Fruit fly (Drosophila melanogaster): Measurements from ENCODE around the gene CG6836.

CG6836 gene

dm6 chr3L:18968193-18968969 lies 18.0 kb downstream of the CG6836 start (continued):
- no peak for TF ChIP-seq wek (GFP tag; optimal IDR thresholded peaks at IDR 0.05)
- TF ChIP-seq phol (tag; optimal IDR thresholded peaks at IDR 0.05), result no peak
- no peak for TF ChIP-seq CG10543 (GFP tag; optimal IDR thresholded peaks at IDR 0.05)
- TF ChIP-seq gcm (GFP tag; optimal IDR thresholded peaks at IDR 0.05), result no peak
- TF ChIP-seq gt (GFP tag; IDR thresholded peaks at IDR 0.05), result no peak
- no peak for TF ChIP-seq CG8388 (GFP tag; optimal IDR thresholded peaks at IDR 0.05)
- TF ChIP-seq chn (GFP tag; optimal IDR thresholded peaks at IDR 0.05), result no peak
- peak; percentile 8 for TF ChIP-seq CG8359 (GFP tag; optimal IDR thresholded peaks at IDR 0.05; ENCODE audit: borderline replicate concordance)
- TF ChIP-seq tup (GFP tag; optimal IDR thresholded peaks at IDR 0.05), result no peak
- TF ChIP-seq ara (GFP tag; IDR thresholded peaks at IDR 0.05), result no peak
- TF ChIP-seq CG14965 (GFP tag; optimal IDR thresholded peaks at IDR 0.05; ENCODE audit: borderline replicate concordance), result peak; percentile 77
- TF ChIP-seq ranshi (GFP tag; IDR thresholded peaks at IDR 0.05), result no peak

- TF ChIP-seq TFAM (GFP tag; optimal IDR thresholded peaks at IDR 0.05), result no peak
- TF ChIP-seq CG10979 (tag; optimal IDR thresholded peaks at IDR 0.05), result no peak
- no peak for TF ChIP-seq CG5245 (GFP tag; optimal IDR thresholded peaks at IDR 0.05)
- no peak for TF ChIP-seq CG18764 (GFP tag; optimal IDR thresholded peaks at IDR 0.05)
- TF ChIP-seq CG12659 (GFP tag; optimal IDR thresholded peaks at IDR 0.05), result no peak
- TF ChIP-seq kni (GFP tag; optimal IDR thresholded peaks at IDR 0.05), result no peak
- no peak for TF ChIP-seq eyg (GFP tag; optimal IDR thresholded peaks at IDR 0.05)
- TF ChIP-seq Awh (GFP tag; IDR thresholded peaks at IDR 0.05), result no peak
- TF ChIP-seq Hmx (GFP tag; optimal IDR thresholded peaks at IDR 0.05), result no peak
- TF ChIP-seq Eip74EF (GFP tag; optimal IDR thresholded peaks at IDR 0.05), result no peak
These were observed 26.3 kb downstream of the CG6836 start for dm6 chr3L:18976720-18977119.

- no peak for TF ChIP-seq CG1529 (GFP tag; optimal IDR thresholded peaks at IDR 0.05)
- TF ChIP-seq CG17328 (GFP tag; IDR thresholded peaks at IDR 0.05), result no peak
- TF ChIP-seq pros (GFP tag; optimal IDR thresholded peaks at IDR 0.05), result no peak
- no peak for TF ChIP-seq exex (tag; optimal IDR thresholded peaks at IDR 0.05)
- TF ChIP-seq CG9609 (GFP tag; optimal IDR thresholded peaks at IDR 0.05), result no peak
- TF ChIP-seq CG7839 (tag; optimal IDR thresholded peaks at IDR 0.05), result no peak
- TF ChIP-seq unc-4 (GFP tag; IDR thresholded peaks at IDR 0.05; ENCODE audit: partially characterized antibody), result no peak
- no peak for TF ChIP-seq CG10267 (tag; optimal IDR thresholded peaks at IDR 0.05)
- TF ChIP-seq CG12942 (GFP tag; optimal IDR thresholded peaks at IDR 0.05), result no peak
- no peak for TF ChIP-seq CG2712 (tag; optimal IDR thresholded peaks at IDR 0.05)
- TF ChIP-seq CG8388 (GFP tag; optimal IDR thresholded peaks at IDR 0.05), result no peak
- TF ChIP-seq Sry-δ (GFP tag; optimal IDR thresholded peaks at IDR 0.05), result no peak
- no peak for TF ChIP-seq Scr (GFP tag; IDR thresholded peaks at IDR 0.05; ENCODE audit: partially characterized antibody)
- no peak for TF ChIP-seq CG42726 (GFP tag; IDR thresholded peaks at IDR 0.05; ENCODE audit: partially characterized antibody)
- TF ChIP-seq ewg (GFP tag; optimal IDR thresholded peaks at IDR 0.05), result no peak
- TF ChIP-seq Trl (optimal IDR thresholded peaks at IDR 0.05), result no peak
- TF ChIP-seq Trl (GFP tag; optimal IDR thresholded peaks at IDR 0.05), result no peak
- TF ChIP-seq Hmr (GFP tag; optimal IDR thresholded peaks at IDR 0.05), result no peak
- TF ChIP-seq luna (GFP tag; optimal IDR thresholded peaks at IDR 0.05), result no peak
- TF ChIP-seq CG6683 (GFP tag; optimal IDR thresholded peaks at IDR 0.05), result no peak
- TF ChIP-seq CG17612 (GFP tag; IDR thresholded peaks at IDR 0.05), result no peak
These were observed 34.2 kb downstream of the CG6836 start, which contains the start of gene CG14075 for dm6 chr3L:18984661-18985060. Gene CG14075 (plus strand): TSS chr3L:18984961.
